Worm (Caenorhabditis elegans): Measurements from ENCODE around the gene B0432.14.
"Not testable (repeated sequence)": the region's sequence is repeated elsewhere in the genome, so short reads cannot be mapped to it uniquely, and the experiment has no call there.

B0432.14 gene

DNA sequence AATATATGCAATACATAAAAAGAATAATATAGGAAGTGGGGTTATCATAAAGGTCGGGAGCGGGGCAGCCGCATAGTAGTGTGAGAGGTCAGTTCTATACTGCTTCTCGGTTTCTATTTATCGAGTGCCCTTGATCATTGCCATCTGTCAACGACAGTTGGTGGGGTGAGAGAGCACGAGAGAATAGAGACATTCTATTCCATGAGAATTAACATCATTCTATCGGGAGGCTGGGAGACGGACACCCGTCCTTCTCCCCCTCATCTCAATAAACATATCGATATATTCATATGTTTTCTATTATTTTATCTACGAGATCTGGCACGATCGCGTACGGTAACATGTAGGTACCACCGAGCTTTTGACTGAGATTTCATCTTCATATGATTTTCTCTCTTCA lies 48.0 kb downstream of the B0432.14 start, which contains the start of gene mps-2:
Gene mps-2 (minus strand): TSS at position 101 of the 400 bp plus-strand sequence.
- not testable (repeated sequence) for TF ChIP-seq klf-2 (GFP tag; conservative IDR thresholded peaks at IDR 0.05); ref-1 (GFP tag; conservative IDR thresholded peaks at IDR 0.05); ztf-23 (GFP tag; IDR thresholded peaks at IDR 0.05)

DNA sequence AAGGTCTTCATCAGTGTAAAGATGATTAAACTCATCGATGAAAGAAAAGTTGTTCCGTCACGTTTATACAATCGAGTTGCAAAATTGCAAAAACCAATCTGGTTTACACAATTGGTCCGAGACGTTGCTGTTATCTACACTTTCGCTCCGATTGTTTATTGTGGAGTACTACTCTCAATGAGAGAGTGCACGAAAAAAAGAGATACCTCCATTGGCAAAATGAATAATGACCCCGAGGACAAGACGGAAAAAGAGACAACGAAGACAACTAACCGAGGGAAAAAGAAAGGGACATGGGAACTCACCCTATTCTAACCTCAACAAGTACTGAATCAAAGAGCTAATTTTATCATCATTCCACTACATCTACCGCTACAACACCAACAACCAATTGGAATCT lies 49.4 kb downstream of the B0432.14 start:
- TF ChIP-seq flt-1 (GFP tag; IDR thresholded peaks at IDR 0.05) (no peak), ztf-23 (GFP tag; IDR thresholded peaks at IDR 0.05) (no peak), ref-1 (GFP tag; conservative IDR thresholded peaks at IDR 0.05) (no peak), ztf-29 (GFP tag; IDR thresholded peaks at IDR 0.05) (no peak), T22C8.4 (GFP tag; IDR thresholded peaks at IDR 0.05) (no peak), med-1 (GFP tag; optimal IDR thresholded peaks at IDR 0.05; ENCODE audit: insufficient read depth) (no peak), cog-1 (tag; optimal IDR thresholded peaks at IDR 0.05) (no peak), klf-2 (GFP tag; conservative IDR thresholded peaks at IDR 0.05) (no peak), tab-1 (GFP tag; IDR thresholded peaks at IDR 0.05) (no peak)
